Fruit fly (Drosophila melanogaster) whole organism, embryonic: ENCODE results near the gene CG14820.

Source experiments
- ATbp ChIP-seq: fragments of 200-800 bp; sonication (Bioruptor generic); optimal IDR thresholded peaks from 2 replicates; lab custom pipeline; 2017; ENCODE audit warnings: missing biosample characterization, mild to moderate bottlenecking, missing genetic modification characterization, missing genetic modification reagents
- CG10209 ChIP-seq: fragments of 200-800 bp; sonication (Bioruptor generic); optimal IDR thresholded peaks from 3 replicates; lab custom pipeline; 2017; ENCODE audit warnings: missing biosample characterization, mild to moderate bottlenecking, missing genetic modification characterization, missing genetic modification reagents
- CG1024 ChIP-seq: fragments of 200-800 bp; sonication (Bioruptor generic); IDR thresholded peaks from 2 replicates; pipeline ENCODE4 v1.3.6; 2022; ENCODE audit warnings: missing biosample characterization, missing genetic modification characterization
- CG10267 ChIP-seq: fragments of 200-800 bp; sonication (Bioruptor generic); optimal IDR thresholded peaks from 2 replicates; lab custom pipeline; 2018; ENCODE audit warnings: missing biosample characterization, mild to moderate bottlenecking, missing genetic modification characterization, moderate library complexity
- CG10321 ChIP-seq: fragments of 200-800 bp; sonication (Bioruptor generic); IDR thresholded peaks from 2 replicates; pipeline ENCODE4 v1.3.6; 2022; ENCODE audit warnings: missing biosample characterization, missing genetic modification characterization
- CG11696 ChIP-seq: fragments of 200-800 bp; sonication (Bioruptor generic); IDR thresholded peaks from 2 replicates; pipeline ENCODE4 v1.3.6; 2022; ENCODE audit warnings: missing biosample characterization, missing genetic modification characterization
- CG13894 ChIP-seq: fragments of 200-800 bp; sonication (Bioruptor generic); optimal IDR thresholded peaks from 3 replicates; lab custom pipeline; 2018; ENCODE audit warnings: missing biosample characterization, mild to moderate bottlenecking, missing genetic modification characterization, moderate library complexity
- CG1602 ChIP-seq: fragments of 200-800 bp; sonication (Bioruptor generic); optimal IDR thresholded peaks from 3 replicates; lab custom pipeline; 2016; ENCODE audit warnings: missing biosample characterization, missing genetic modification characterization
- CG17186 ChIP-seq: fragments of 200-800 bp; sonication (Bioruptor generic); optimal IDR thresholded peaks from 3 replicates; lab custom pipeline; 2017; ENCODE audit warnings: missing biosample characterization, missing genetic modification reagents, missing genetic modification characterization
- CG17359 ChIP-seq: fragments of 200-800 bp; sonication (Bioruptor generic); optimal IDR thresholded peaks from 3 replicates; lab custom pipeline; 2018; ENCODE audit warnings: missing biosample characterization, mild to moderate bottlenecking, missing genetic modification characterization, moderate library complexity
- CG17612 ChIP-seq: fragments of 200-800 bp; sonication (Bioruptor generic); IDR thresholded peaks from 2 replicates; pipeline ENCODE4 v1.3.6; 2022; ENCODE audit warnings: missing biosample characterization, missing genetic modification characterization
- CG18262 ChIP-seq: fragments of 200-800 bp; optimal IDR thresholded peaks from 3 replicates; lab custom pipeline; 2019; ENCODE audit warnings: missing biosample characterization, mild to moderate bottlenecking, missing genetic modification characterization, moderate library complexity
- CG3995 ChIP-seq: fragments of 200-800 bp; sonication (Bioruptor generic); optimal IDR thresholded peaks from 3 replicates; lab custom pipeline; 2016; ENCODE audit warnings: missing biosample characterization, missing genetic modification characterization
- CG4617 ChIP-seq: fragments of 200-800 bp; sonication (Bioruptor generic); optimal IDR thresholded peaks from 3 replicates; lab custom pipeline; 2016; ENCODE audit warnings: missing biosample characterization, missing genetic modification characterization, borderline replicate concordance
- CG6683 ChIP-seq: fragments of 200-800 bp; sonication (Bioruptor generic); optimal IDR thresholded peaks from 2 replicates; lab custom pipeline; 2017; ENCODE audit warnings: missing biosample characterization, mild to moderate bottlenecking, missing genetic modification characterization, missing genetic modification reagents
- CG9609 ChIP-seq: fragments of 200-800 bp; sonication (Bioruptor generic); optimal IDR thresholded peaks from 3 replicates; lab custom pipeline; 2016; ENCODE audit warnings: missing biosample characterization, missing genetic modification characterization
- CoRest ChIP-seq: fragments of 200-800 bp; sonication (Bioruptor generic); optimal IDR thresholded peaks from 3 replicates; lab custom pipeline; 2018; ENCODE audit warnings: missing biosample characterization, mild to moderate bottlenecking, missing genetic modification characterization, moderate library complexity
- ERR ChIP-seq: fragments of 200-800 bp; sonication (Bioruptor generic); optimal IDR thresholded peaks from 2 replicates; lab custom pipeline; 2016; ENCODE audit warnings: missing biosample characterization, missing genetic modification characterization
- Gug ChIP-seq: fragments of 200-800 bp; sonication (Bioruptor generic); IDR thresholded peaks from 4 replicates; pipeline ENCODE4 v1.3.6; 2022; ENCODE audit warnings: missing biosample characterization, missing genetic modification characterization
- HmgD ChIP-seq: fragments of 200-800 bp; sonication (Bioruptor generic); optimal IDR thresholded peaks from 3 replicates; lab custom pipeline; 2016; ENCODE audit warnings: missing biosample characterization, missing genetic modification characterization
- Hmx ChIP-seq: fragments of 200-800 bp; sonication (Bioruptor generic); optimal IDR thresholded peaks from 2 replicates; lab custom pipeline; 2016; ENCODE audit warnings: missing biosample characterization, missing genetic modification characterization
- Lpt ChIP-seq: fragments of >200 bp; optimal IDR thresholded peaks from 2 replicates; lab custom pipeline; 2018; ENCODE audit warnings: missing biosample characterization, missing genetic modification characterization
- NC2β ChIP-seq: fragments of 200-800 bp; sonication (Bioruptor generic); optimal IDR thresholded peaks from 2 replicates; lab custom pipeline; 2016; ENCODE audit warnings: missing biosample characterization, missing genetic modification characterization
- Oli ChIP-seq: fragments of 200-800 bp; sonication (Bioruptor generic); optimal IDR thresholded peaks from 2 replicates; lab custom pipeline; 2018; ENCODE audit warnings: missing biosample characterization, mild to moderate bottlenecking, missing genetic modification characterization, moderate library complexity
- Poxn ChIP-seq: fragments of 200-800 bp; sonication (Bioruptor generic); IDR thresholded peaks from 2 replicates; pipeline ENCODE4 v1.3.6; 2022; ENCODE audit warnings: missing biosample characterization, missing genetic modification characterization
- Rx ChIP-seq: fragments of 200-800 bp; sonication (Bioruptor generic); IDR thresholded peaks from 2 replicates; pipeline ENCODE4 v1.3.6; 2022; ENCODE audit warnings: missing biosample characterization, missing genetic modification characterization
- ara ChIP-seq: fragments of 200-800 bp; sonication (Bioruptor generic); IDR thresholded peaks from 2 replicates; pipeline ENCODE4 v1.3.6; 2022; ENCODE audit warnings: missing biosample characterization, missing genetic modification characterization
- ash1 ChIP-seq: fragments of 200-800 bp; sonication (Bioruptor generic); optimal IDR thresholded peaks from 2 replicates; lab custom pipeline; 2018; ENCODE audit warnings: missing biosample characterization, mild to moderate bottlenecking, missing genetic modification characterization
- ato ChIP-seq: fragments of 200-800 bp; sonication (Bioruptor generic); IDR thresholded peaks from 2 replicates; pipeline ENCODE4 v1.3.6; 2022; ENCODE audit warnings: missing biosample characterization, missing genetic modification characterization; ENCODE audit not compliant: partially characterized antibody
- bigmax ChIP-seq: fragments of 200-800 bp; sonication (Bioruptor generic); optimal IDR thresholded peaks from 2 replicates; lab custom pipeline; 2018; ENCODE audit warnings: missing biosample characterization, mild to moderate bottlenecking, missing genetic modification characterization
- crc ChIP-seq: fragments of 200-800 bp; sonication (Bioruptor generic); optimal IDR thresholded peaks from 2 replicates; lab custom pipeline; 2016; ENCODE audit warnings: missing biosample characterization, missing genetic modification characterization
- croc ChIP-seq: fragments of 200-800 bp; sonication (Bioruptor generic); conservative IDR thresholded peaks from 3 replicates; pipeline ENCODE4 v1.3.6; 2022; ENCODE audit warnings: missing biosample characterization, missing genetic modification characterization
- disco-r ChIP-seq: fragments of 200-800 bp; sonication (Bioruptor generic); optimal IDR thresholded peaks from 2 replicates; lab custom pipeline; 2016; ENCODE audit warnings: missing biosample characterization, missing genetic modification characterization
- ems ChIP-seq: fragments of 200-800 bp; sonication (Bioruptor generic); optimal IDR thresholded peaks from 3 replicates; lab custom pipeline; 2016; ENCODE audit warnings: missing biosample characterization, missing genetic modification characterization
- ewg ChIP-seq: fragments of 200-800 bp; sonication (Bioruptor generic); optimal IDR thresholded peaks from 3 replicates; lab custom pipeline; 2017; ENCODE audit warnings: mild to moderate bottlenecking, missing biosample characterization, missing genetic modification reagents, missing genetic modification characterization
- fd3F ChIP-seq: fragments of 200-800 bp; sonication (Bioruptor generic); optimal IDR thresholded peaks from 2 replicates; lab custom pipeline; 2018; ENCODE audit warnings: missing biosample characterization, mild to moderate bottlenecking, missing genetic modification characterization, moderate library complexity
- ham ChIP-seq: fragments of 200-800 bp; sonication (Bioruptor generic); IDR thresholded peaks from 2 replicates; pipeline ENCODE4 v1.3.6; 2022; ENCODE audit warnings: missing biosample characterization, missing genetic modification characterization
- her ChIP-seq: fragments of 200-800 bp; sonication (Bioruptor generic); optimal IDR thresholded peaks from 2 replicates; lab custom pipeline; 2016; ENCODE audit warnings: missing biosample characterization, missing genetic modification characterization
- kah ChIP-seq: fragments of 200-800 bp; sonication (Bioruptor generic); optimal IDR thresholded peaks from 2 replicates; lab custom pipeline; 2018; ENCODE audit warnings: missing biosample characterization, mild to moderate bottlenecking, missing genetic modification characterization
- klu ChIP-seq: fragments of 200-800 bp; sonication (Bioruptor generic); IDR thresholded peaks from 2 replicates; pipeline ENCODE4 v1.3.6; 2022; ENCODE audit warnings: missing biosample characterization, missing genetic modification characterization
- kni ChIP-seq: fragments of 200-800 bp; sonication (Bioruptor generic); optimal IDR thresholded peaks from 3 replicates; lab custom pipeline; 2017; ENCODE audit warnings: mild to moderate bottlenecking, missing biosample characterization, missing genetic modification reagents, missing genetic modification characterization
- peb ChIP-seq: fragments of 200-800 bp; sonication (Bioruptor generic); IDR thresholded peaks from 2 replicates; pipeline ENCODE4 v1.3.6; 2022; ENCODE audit warnings: missing biosample characterization, missing genetic modification characterization
- psq ChIP-seq: fragments of 200-800 bp; sonication (Bioruptor generic); optimal IDR thresholded peaks from 2 replicates; lab custom pipeline; 2017; ENCODE audit warnings: missing biosample characterization, missing genetic modification characterization
- salm ChIP-seq: fragments of 200-800 bp; sonication (Bioruptor generic); optimal IDR thresholded peaks from 2 replicates; lab custom pipeline; 2018; ENCODE audit warnings: missing biosample characterization, mild to moderate bottlenecking, missing genetic modification characterization
- sc ChIP-seq, 3 experiments: fragments of >200 bp in 2 of 3; fragments of 200-800 bp in 1 of 3; sonication (Bioruptor generic) in 1 of 3; optimal IDR thresholded peaks; 2 replicates in 2 of 3; 3 replicates in 1 of 3; lab custom pipeline; 2017; ENCODE audit warnings: mild to moderate bottlenecking in 1 of 3, missing biosample characterization in 1 of 3, missing genetic modification characterization in 1 of 3, missing genetic modification reagents in 1 of 3
- shn ChIP-seq: fragments of 200-800 bp; sonication (Bioruptor generic); optimal IDR thresholded peaks from 3 replicates; lab custom pipeline; 2016; ENCODE audit warnings: missing biosample characterization, missing genetic modification characterization
- tgo ChIP-seq: fragments of 200-800 bp; sonication (Bioruptor generic); IDR thresholded peaks from 3 replicates; pipeline ENCODE4 v1.3.6; 2022; ENCODE audit warnings: missing biosample characterization, missing genetic modification characterization
- unc-4 ChIP-seq: fragments of 200-800 bp; sonication (Bioruptor generic); IDR thresholded peaks from 2 replicates; pipeline ENCODE4 v1.3.6; 2022; ENCODE audit warnings: missing biosample characterization, missing genetic modification characterization; ENCODE audit not compliant: partially characterized antibody
- zen ChIP-seq: fragments of 200-800 bp; sonication (Bioruptor generic); optimal IDR thresholded peaks from 3 replicates; lab custom pipeline; 2018; ENCODE audit warnings: missing biosample characterization, mild to moderate bottlenecking, missing genetic modification characterization, moderate library complexity

CG14820 gene

dm6 chr3L:6979387-6980249 is 46.9 kb downstream of the CG14820 start, which contains the start of gene Galphai (continued):
- TF ChIP-seq CG3995 (GFP tag; lab: Kevin White, UChicago) (no peak), shn (peak; percentile 58), klu (GFP tag; lab: Robert Waterston, UW) (no peak), ewg (peak; percentile 77), CG17186 (GFP tag; lab: Kevin White, UChicago) (peak; percentile 94), CG1602 (GFP tag; lab: Kevin White, UChicago) (peak; percentile 6), CG10209 (GFP tag; lab: Kevin White, UChicago) (no peak), ems (GFP tag; lab: Kevin White, UChicago) (peak; percentile 40), CG10267 (tag; lab: Kevin White, UChicago) (peak; percentile 72), salm (tag; lab: Kevin White, UChicago) (no peak), kah (GFP tag; lab: Kevin White, UChicago) (no peak), ham (GFP tag; lab: Robert Waterston, UW) (no peak), CG18262 (no peak), CG17359 (tag; lab: Kevin White, UChicago) (no peak), sc (optimal IDR thresholded peaks at IDR 0.05; lab: Kevin White, UChicago) (no peak), sc (GFP tag; optimal IDR thresholded peaks at IDR 0.05; lab: Kevin White, UChicago) (no peak), ERR (GFP tag; lab: Kevin White, UChicago) (peak; percentile 47), CG4617 (peak; percentile 91), ash1 (GFP tag; lab: Kevin White, UChicago) (peak; percentile 24), ATbp (GFP tag; lab: Kevin White, UChicago) (no peak), unc-4 (GFP tag; lab: Robert Waterston, UW) (peak; percentile 41), croc (GFP tag; lab: Robert Waterston, UW) (no peak), CG1024 (GFP tag; lab: Robert Waterston, UW) (no peak), CG9609 (peak; percentile 21), Rx (GFP tag; lab: Robert Waterston, UW) (no peak), fd3F (no peak), Oli (tag; lab: Kevin White, UChicago) (no peak), peb (GFP tag; lab: Robert Waterston, UW) (no peak), CG13894 (tag; lab: Kevin White, UChicago) (peak; percentile 81), disco-r (GFP tag; lab: Kevin White, UChicago) (no peak), CG6683 (GFP tag; lab: Kevin White, UChicago) (no peak), NC2β (GFP tag; lab: Kevin White, UChicago) (peak; percentile 16), zen (tag; lab: Kevin White, UChicago) (peak; percentile 64), Gug (GFP tag; lab: Robert Waterston, UW) (no peak), Poxn (GFP tag; lab: Robert Waterston, UW) (no peak), CoRest (tag; lab: Kevin White, UChicago) (peak; percentile 64), bigmax (GFP tag; lab: Kevin White, UChicago) (no peak), Hmx (GFP tag; lab: Kevin White, UChicago) (no peak), ara (GFP tag; lab: Robert Waterston, UW) (no peak), HmgD (GFP tag; lab: Kevin White, UChicago) (peak; percentile 92), crc (GFP tag; lab: Kevin White, UChicago) (no peak), Lpt (GFP tag; lab: Kevin White, UChicago) (no peak), CG10321 (peak; percentile 49; the same call in 1 of the 2 replicates), her (GFP tag; lab: Kevin White, UChicago) (peak; percentile 64), ato (GFP tag; lab: Robert Waterston, UW) (no peak; the same call in 1 of the 2 replicates), kni (peak; percentile 17), CG11696 (no peak), tgo (GFP tag; lab: Robert Waterston, UW) (no peak), CG17612 (GFP tag; lab: Robert Waterston, UW) (no peak), psq (GFP tag; lab: Kevin White, UChicago) (no peak)
